Fruit fly (Drosophila melanogaster): ENCODE data around the gene CG34136.

CG34136 gene

DNA sequence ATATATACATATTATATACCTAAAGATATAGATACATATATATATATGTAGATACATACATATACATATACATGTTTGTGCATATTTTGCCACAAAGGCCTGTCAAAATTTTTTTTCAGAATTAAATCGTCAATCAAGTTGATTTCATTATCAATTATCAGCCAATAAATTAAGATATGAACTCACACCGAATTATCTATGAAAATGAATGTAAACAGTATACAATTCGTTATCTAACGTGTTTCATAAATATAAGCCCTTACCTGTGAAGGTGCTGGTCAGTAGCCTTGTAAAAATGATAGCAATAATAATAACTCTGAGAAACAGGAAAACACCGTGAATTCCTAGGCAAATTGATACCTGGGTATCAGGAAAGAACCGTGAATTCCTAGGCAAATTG is 13.0 kb downstream of the CG34136 start:
- TF ChIP-seq N (GFP tag; optimal IDR thresholded peaks at IDR 0.05) (no peak), Dif (GFP tag; optimal IDR thresholded peaks at IDR 0.05; ENCODE audit: partially characterized antibody) (no peak), dmrt93B (GFP tag; optimal IDR thresholded peaks at IDR 0.05) (no peak), pan (optimal IDR thresholded peaks at IDR 0.05) (no peak), Vsx2 (GFP tag; optimal IDR thresholded peaks at IDR 0.05; ENCODE audit: partially characterized antibody) (no peak), CrebA (GFP tag; optimal IDR thresholded peaks at IDR 0.05; ENCODE audit: borderline replicate concordance) (no peak), br (GFP tag; optimal IDR thresholded peaks at IDR 0.05) (no peak), HLH106 (tag; optimal IDR thresholded peaks at IDR 0.05) (no peak), OdsH (GFP tag; optimal IDR thresholded peaks at IDR 0.05) (no peak), Hr83 (GFP tag; optimal IDR thresholded peaks at IDR 0.05; ENCODE audit: poor library complexity, severe bottlenecking) (no peak), Mio (GFP tag; optimal IDR thresholded peaks at IDR 0.05) (no peak)

dm6 chr2L:21111849-21112248 is 15.1 kb downstream of the CG34136 start:
- TF ChIP-seq Jra (GFP tag; optimal IDR thresholded peaks at IDR 0.05), result no peak
- TF ChIP-seq ey (GFP tag; optimal IDR thresholded peaks at IDR 0.05), result no peak
- TF ChIP-seq foxo (GFP tag; optimal IDR thresholded peaks at IDR 0.05), result no peak
- TF ChIP-seq GATAd (GFP tag; optimal IDR thresholded peaks at IDR 0.05), result no peak
- no peak for TF ChIP-seq h (GFP tag; optimal IDR thresholded peaks at IDR 0.05)
- no peak for TF ChIP-seq fru (GFP tag; optimal IDR thresholded peaks at IDR 0.05)
- no peak for TF ChIP-seq Dfd (GFP tag; optimal IDR thresholded peaks at IDR 0.05)
- no peak for TF ChIP-seq CG9705 (GFP tag; optimal IDR thresholded peaks at IDR 0.05)
- no peak for TF ChIP-seq br (GFP tag; optimal IDR thresholded peaks at IDR 0.05)
- TF ChIP-seq Hr83 (GFP tag; optimal IDR thresholded peaks at IDR 0.05; ENCODE audit: poor library complexity, severe bottlenecking), result no peak
- no peak for TF ChIP-seq woc (GFP tag; optimal IDR thresholded peaks at IDR 0.05)
- no peak for TF ChIP-seq Abd-B (GFP tag; optimal IDR thresholded peaks at IDR 0.05)
- TF ChIP-seq brk (GFP tag; optimal IDR thresholded peaks at IDR 0.05), result no peak
- no peak for TF ChIP-seq lola (GFP tag; optimal IDR thresholded peaks at IDR 0.05)
- TF ChIP-seq Hr78 (GFP tag; optimal IDR thresholded peaks at IDR 0.05), result no peak
- no peak for TF ChIP-seq CrebA (GFP tag; optimal IDR thresholded peaks at IDR 0.05; ENCODE audit: borderline replicate concordance)
- no peak for TF ChIP-seq jim (GFP tag; optimal IDR thresholded peaks at IDR 0.05)
- no peak for TF ChIP-seq Vsx2 (GFP tag; optimal IDR thresholded peaks at IDR 0.05; ENCODE audit: partially characterized antibody)
- TF ChIP-seq Myc (optimal IDR thresholded peaks at IDR 0.05), result no peak

dm6 chr2L:21113546-21113945 is 16.8 kb downstream of the CG34136 start:
- TF ChIP-seq Sp1 (GFP tag; optimal IDR thresholded peaks at IDR 0.05), result no peak
- TF ChIP-seq Hnf4 (GFP tag; optimal IDR thresholded peaks at IDR 0.05), result peak; percentile 41
- no peak for TF ChIP-seq dmrt93B (GFP tag; optimal IDR thresholded peaks at IDR 0.05)
- TF ChIP-seq h (GFP tag; optimal IDR thresholded peaks at IDR 0.05), result no peak
- peak; percentile 4 for TF ChIP-seq tai (GFP tag; optimal IDR thresholded peaks at IDR 0.05)
- TF ChIP-seq Vsx2 (GFP tag; optimal IDR thresholded peaks at IDR 0.05; ENCODE audit: partially characterized antibody), result no peak
- TF ChIP-seq Rel (GFP tag; optimal IDR thresholded peaks at IDR 0.05), result no peak
- peak; percentile 40 for TF ChIP-seq Rel (tag; optimal IDR thresholded peaks at IDR 0.05)
- TF ChIP-seq Mio (GFP tag; optimal IDR thresholded peaks at IDR 0.05), result no peak
- no peak for TF ChIP-seq Dif (GFP tag; optimal IDR thresholded peaks at IDR 0.05; ENCODE audit: partially characterized antibody)
- peak; percentile 4 for TF ChIP-seq psq (GFP tag; optimal IDR thresholded peaks at IDR 0.05)
- no peak for TF ChIP-seq dsf (GFP tag; optimal IDR thresholded peaks at IDR 0.05; ENCODE audit: borderline replicate concordance)
- TF ChIP-seq CG32264 (GFP tag; optimal IDR thresholded peaks at IDR 0.05), result peak; percentile 10
- TF ChIP-seq Myc (optimal IDR thresholded peaks at IDR 0.05), result no peak
- peak; percentile 51 for TF ChIP-seq br (GFP tag; optimal IDR thresholded peaks at IDR 0.05)
- TF ChIP-seq pan (optimal IDR thresholded peaks at IDR 0.05), result no peak
- TF ChIP-seq Hr83 (GFP tag; optimal IDR thresholded peaks at IDR 0.05; ENCODE audit: poor library complexity, severe bottlenecking), result peak; percentile 31

DNA sequence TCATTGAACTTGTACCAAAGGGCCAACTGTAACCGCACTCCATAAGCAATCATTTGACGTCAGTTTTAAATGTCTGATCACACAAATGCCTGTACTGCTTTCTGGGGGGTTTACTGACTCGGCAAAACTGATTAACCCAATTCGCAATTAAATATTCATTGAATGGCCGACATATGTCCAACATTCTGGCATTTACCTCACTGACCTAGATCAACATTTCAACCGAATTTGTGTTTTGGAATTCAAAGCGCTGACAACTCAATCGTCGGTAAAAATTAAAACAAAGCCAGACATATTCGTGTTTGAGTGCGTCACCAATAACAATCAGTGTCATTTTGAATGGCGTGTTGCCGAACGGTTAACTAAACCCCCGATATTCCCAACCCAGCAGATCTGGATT is 19.0 kb downstream of the CG34136 start:
- TF ChIP-seq N (GFP tag; optimal IDR thresholded peaks at IDR 0.05), result no peak
- no peak for TF ChIP-seq pan (optimal IDR thresholded peaks at IDR 0.05)
- no peak for TF ChIP-seq dmrt93B (GFP tag; optimal IDR thresholded peaks at IDR 0.05)
- no peak for TF ChIP-seq tai (GFP tag; optimal IDR thresholded peaks at IDR 0.05)
- no peak for TF ChIP-seq Hr83 (GFP tag; optimal IDR thresholded peaks at IDR 0.05; ENCODE audit: poor library complexity, severe bottlenecking)
- no peak for TF ChIP-seq CG32264 (GFP tag; optimal IDR thresholded peaks at IDR 0.05)
- TF ChIP-seq h (GFP tag; optimal IDR thresholded peaks at IDR 0.05), result no peak
- TF ChIP-seq Mio (GFP tag; optimal IDR thresholded peaks at IDR 0.05), result no peak
- no peak for TF ChIP-seq dl (GFP tag; optimal IDR thresholded peaks at IDR 0.05; ENCODE audit: insufficient read depth in 1 of 2, partially characterized antibody in 2 of 2)
- no peak for TF ChIP-seq sage (GFP tag; optimal IDR thresholded peaks at IDR 0.05)
- TF ChIP-seq Hnf4 (GFP tag; optimal IDR thresholded peaks at IDR 0.05), result no peak
- TF ChIP-seq foxo (GFP tag; optimal IDR thresholded peaks at IDR 0.05), result no peak
- TF ChIP-seq Jra (GFP tag; optimal IDR thresholded peaks at IDR 0.05), result no peak
- TF ChIP-seq Abd-B (GFP tag; optimal IDR thresholded peaks at IDR 0.05), result no peak
- no peak for TF ChIP-seq Dfd (GFP tag; optimal IDR thresholded peaks at IDR 0.05)
- no peak for TF ChIP-seq CG9705 (GFP tag; optimal IDR thresholded peaks at IDR 0.05)
- no peak for TF ChIP-seq fru (GFP tag; optimal IDR thresholded peaks at IDR 0.05)
